Worm (Caenorhabditis elegans) whole organism, L4 larva: Measurements from ENCODE around the gene Y57E12AL.6.

ENCODE experiments used
- Y105C5A.15 ChIP-seq: fragments of 200-800 bp; sonication (Bioruptor generic); IDR thresholded peaks from 2 replicates; pipeline ENCODE4 v1.3.6; 2022; ENCODE audit warnings: missing genetic modification characterization, missing compliant biosample characterization
- ZK337.2 ChIP-seq: fragments of 200-800 bp; sonication (Bioruptor generic); IDR thresholded peaks from 2 replicates; pipeline ENCODE4 v1.3.6; 2022; ENCODE audit warnings: missing genetic modification reagents, missing genetic modification characterization, missing compliant biosample characterization
- ZK546.5 ChIP-seq, 2 experiments: sonication (generic microtip); optimal IDR thresholded peaks; 2 replicates each; lab custom pipeline; 2017; ENCODE audit warnings: missing biosample characterization in 2 of 2, missing genetic modification characterization in 2 of 2
- ceh-20 ChIP-seq: fragments of 200-800 bp; sonication (Bioruptor generic); IDR thresholded peaks from 2 replicates; pipeline ENCODE4 v1.3.6; 2022; ENCODE audit warnings: missing genetic modification reagents, missing genetic modification characterization, missing compliant biosample characterization
- ceh-28 ChIP-seq: fragments of 150-350 bp; optimal IDR thresholded peaks from 2 replicates; lab custom pipeline; 2014; ENCODE audit warnings: missing biosample characterization, missing genetic modification reagents, missing genetic modification characterization
- ceh-44 ChIP-seq: fragments of 200-800 bp; sonication (Bioruptor generic); IDR thresholded peaks from 2 replicates; pipeline ENCODE4 v1.3.6; 2022; ENCODE audit warnings: missing genetic modification reagents, missing genetic modification characterization, missing compliant biosample characterization
- daf-16 ChIP-seq, 3 experiments: sonication (generic microtip); optimal IDR thresholded peaks; 2 replicates each; lab custom pipeline; 2016 to 2017; ENCODE audit warnings: missing genetic modification characterization in 3 of 3, missing genetic modification reagents in 3 of 3, mild to moderate bottlenecking in 2 of 3, missing compliant biosample characterization in 2 of 3, missing biosample characterization in 1 of 3, moderate library complexity in 1 of 3
- duxl-1 ChIP-seq: sonication (generic microtip); optimal IDR thresholded peaks from 2 replicates; lab custom pipeline; 2016; ENCODE audit warnings: mild to moderate bottlenecking, missing genetic modification characterization, moderate library complexity, missing compliant biosample characterization; ENCODE audit not compliant: poor library complexity
- dve-1 ChIP-seq: sonication (generic microtip); optimal IDR thresholded peaks from 2 replicates; lab custom pipeline; 2017; ENCODE audit warnings: antibody characterized with exemption, mild to moderate bottlenecking, missing genetic modification characterization, missing compliant biosample characterization; ENCODE audit not compliant: insufficient read depth
- fkh-10 ChIP-seq: fragments of 150-350 bp; optimal IDR thresholded peaks from 2 replicates; lab custom pipeline; 2014; ENCODE audit warnings: missing biosample characterization, missing genetic modification reagents, missing genetic modification characterization
- hlh-11 ChIP-seq: fragments of 200-800 bp; sonication (Bioruptor generic); optimal IDR thresholded peaks from 2 replicates; lab custom pipeline; 2018; ENCODE audit warnings: mild to moderate bottlenecking, missing genetic modification characterization, missing compliant biosample characterization
- hmg-1.1 ChIP-seq: fragments of 200-800 bp; sonication (Bioruptor generic); IDR thresholded peaks from 2 replicates; pipeline ENCODE4 v1.3.6; 2022; ENCODE audit warnings: missing genetic modification reagents, missing genetic modification characterization, missing compliant biosample characterization
- lin-15B ChIP-seq: fragments of 150-350 bp; sonication (generic microtip); optimal IDR thresholded peaks from 3 replicates; lab custom pipeline; 2014; ENCODE audit warnings: missing biosample characterization, missing genetic modification characterization
- lin-39 ChIP-seq: fragments of 150-350 bp; optimal IDR thresholded peaks from 2 replicates; lab custom pipeline; 2014; ENCODE audit warnings: missing biosample characterization, missing genetic modification reagents, missing genetic modification characterization
- lsy-2 ChIP-seq, 2 experiments: fragments of 150-350 bp in 1 of 2; sonication (generic microtip) in 1 of 2; optimal IDR thresholded peaks; 2 replicates each; lab custom pipeline; 2014 to 2017; ENCODE audit warnings: missing biosample characterization in 2 of 2, missing genetic modification characterization in 2 of 2
- madf-5 ChIP-seq, 2 experiments: fragments of 200-800 bp; sonication (Bioruptor generic); IDR thresholded peaks; 2 replicates each; pipeline ENCODE4 v1.3.6; 2022; ENCODE audit warnings: missing compliant biosample characterization in 2 of 2, missing genetic modification characterization in 2 of 2
- nhr-102 ChIP-seq: sonication (generic microtip); optimal IDR thresholded peaks from 2 replicates; lab custom pipeline; 2016; ENCODE audit warnings: mild to moderate bottlenecking, missing genetic modification characterization, moderate library complexity, missing compliant biosample characterization
- nhr-28 ChIP-seq: fragments of 150-350 bp; optimal IDR thresholded peaks from 2 replicates; lab custom pipeline; 2014; ENCODE audit warnings: missing biosample characterization, missing genetic modification characterization
- nhr-42 ChIP-seq: fragments of 200-800 bp; sonication (Bioruptor generic); IDR thresholded peaks from 2 replicates; pipeline ENCODE4 v1.3.6; 2022; ENCODE audit warnings: missing genetic modification characterization, missing compliant biosample characterization
- nhr-48 ChIP-seq: sonication (generic microtip); optimal IDR thresholded peaks from 2 replicates; lab custom pipeline; 2016; ENCODE audit warnings: mild to moderate bottlenecking, missing genetic modification characterization, missing compliant biosample characterization
- pha-4 ChIP-seq, 2 experiments: fragments of 150-350 bp in 1 of 2; fragments of 200-800 bp in 1 of 2; sonication (Bioruptor generic) in 1 of 2; IDR thresholded peaks in 1 of 2; optimal IDR thresholded peaks in 1 of 2; 2 replicates each; pipeline versions ENCODE4 v1.3.6 to Lab custom; 2014 to 2022; ENCODE audit warnings: missing genetic modification characterization in 2 of 2, missing genetic modification reagents in 2 of 2, missing biosample characterization in 1 of 2, missing compliant biosample characterization in 1 of 2
- php-3 ChIP-seq: fragments of 200-800 bp; sonication (Bioruptor generic); IDR thresholded peaks from 2 replicates; pipeline ENCODE4 v1.3.6; 2022; ENCODE audit warnings: missing genetic modification reagents, missing genetic modification characterization, missing compliant biosample characterization
- set-16 ChIP-seq: fragments of 200-800 bp; sonication (Bioruptor generic); IDR thresholded peaks from 2 replicates; pipeline ENCODE4 v1.3.6; 2022; ENCODE audit warnings: missing genetic modification reagents, missing genetic modification characterization, missing compliant biosample characterization
- skn-1 ChIP-seq: fragments of 150-350 bp; optimal IDR thresholded peaks from 2 replicates; lab custom pipeline; 2014; ENCODE audit warnings: missing biosample characterization, missing genetic modification characterization
- spr-3 ChIP-seq: fragments of 200-800 bp; sonication (Bioruptor generic); optimal IDR thresholded peaks from 2 replicates; lab custom pipeline; 2018; ENCODE audit warnings: mild to moderate bottlenecking, missing genetic modification characterization, missing compliant biosample characterization
- tag-97 ChIP-seq: fragments of 200-800 bp; sonication (Bioruptor generic); IDR thresholded peaks from 2 replicates; pipeline ENCODE4 v1.3.6; 2022; ENCODE audit warnings: missing genetic modification characterization, missing compliant biosample characterization
- unc-39 ChIP-seq: sonication (generic microtip); optimal IDR thresholded peaks from 2 replicates; lab custom pipeline; 2017; ENCODE audit warnings: missing biosample characterization, missing genetic modification characterization
- unc-62 ChIP-seq, 3 experiments: fragments of 150-350 bp in 1 of 3; sonication (generic microtip); optimal IDR thresholded peaks in 2 of 3; peaks in 1 of 3; 1 replicate in 1 of 3; 2 replicates in 2 of 3; lab custom pipeline; 2014 to 2017; ENCODE audit warnings: missing biosample characterization in 3 of 3, missing genetic modification characterization in 3 of 3, missing genetic modification reagents in 3 of 3, missing genotype in 1 of 3
- ztf-7 ChIP-seq: fragments of 150-350 bp; optimal IDR thresholded peaks from 2 replicates; lab custom pipeline; 2014; ENCODE audit warnings: missing biosample characterization, missing genetic modification characterization

The Y57E12AL.6 gene

DNA sequence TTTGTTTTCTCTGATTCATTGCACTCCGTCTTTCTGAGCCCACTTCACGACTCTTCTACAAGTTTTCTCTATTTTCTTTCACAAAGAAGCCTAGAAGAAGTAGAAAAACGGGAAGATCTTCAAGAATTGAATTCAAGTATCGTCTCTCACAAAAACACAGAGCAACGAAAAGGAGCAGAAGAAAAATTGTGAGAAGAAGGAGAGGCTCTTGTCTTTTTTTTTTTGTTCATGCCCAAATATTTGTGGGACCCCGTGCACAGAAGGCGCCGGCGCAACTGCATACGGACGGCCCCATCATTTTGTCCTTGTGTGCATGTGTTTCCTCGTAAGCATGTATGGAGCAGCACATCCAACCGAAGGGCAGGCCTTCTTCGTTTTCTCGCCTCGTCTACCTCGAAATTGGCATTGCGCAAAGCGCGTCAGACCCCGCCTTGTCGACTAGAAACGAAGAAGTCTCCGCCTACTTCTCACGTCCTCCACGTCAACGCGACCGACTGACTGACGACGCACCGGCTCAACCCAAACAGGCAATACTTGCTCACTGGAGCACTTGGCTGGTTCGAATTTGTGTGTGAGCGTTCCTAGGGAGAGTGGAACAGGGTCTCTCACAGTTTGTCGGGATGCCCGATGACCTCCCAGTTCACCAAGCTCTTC is 46.4 kb upstream of the Y57E12AL.6 start:
- TF ChIP-seq lin-15B (tag; lab: Kevin White, UChicago) (no peak), ceh-28 (tag; lab: Kevin White, UChicago) (no peak), set-16 (GFP tag; lab: Robert Waterston, UW) (peak; percentile 52; the same call in 1 of the 2 replicates), fkh-10 (GFP tag; lab: Kevin White, UChicago) (peak; percentile 59)
- TF ChIP-seq, all 104 proteins: peak for 2

DNA sequence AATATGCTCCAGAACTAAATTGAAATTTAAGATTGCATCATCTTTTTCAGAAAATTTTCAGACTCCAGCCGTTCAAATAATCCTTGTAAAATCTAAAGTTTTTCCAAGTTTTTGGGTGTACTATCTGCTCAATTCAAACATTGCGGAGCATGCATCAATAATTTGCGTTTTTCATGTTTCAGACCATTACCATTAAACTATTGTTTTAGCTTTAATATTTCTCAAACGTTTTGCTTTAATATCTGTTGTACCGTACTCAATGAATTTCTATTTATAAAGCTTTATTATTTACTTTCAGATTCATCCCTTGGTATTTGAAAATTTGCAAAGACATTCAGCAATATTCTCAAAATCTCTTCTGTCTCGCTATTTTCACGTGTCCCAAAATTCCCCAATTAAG is 43.0 kb upstream of the Y57E12AL.6 start, which contains the start of gene odr-2:
Gene odr-2 (plus strand): TSS at position 301 of the 400 bp plus-strand sequence.
- no peak for TF ChIP-seq unc-39 (tag; lab: Kevin White, UChicago)
- no peak for TF ChIP-seq ztf-7 (tag; lab: Kevin White, UChicago)

DNA sequence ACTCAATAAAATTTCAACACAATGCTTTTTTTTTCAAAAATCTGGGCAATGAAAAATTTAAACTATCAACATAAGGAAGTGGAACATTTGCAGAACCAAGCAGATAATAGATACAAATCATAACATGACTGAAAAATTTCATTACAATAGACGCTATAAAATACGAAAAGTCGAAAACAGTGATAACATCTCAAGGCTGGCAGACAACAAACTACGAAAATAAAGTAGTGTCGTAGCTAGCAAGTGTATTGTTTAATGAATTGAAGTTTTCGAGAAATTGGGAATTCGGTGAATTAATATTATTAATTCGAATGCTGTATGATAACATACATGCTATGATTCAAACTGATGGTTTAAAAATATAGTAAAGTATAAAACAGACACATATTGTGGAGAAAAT is 36.5 kb upstream of the Y57E12AL.6 start:
- peak in 1 of 2 experiments; percentile 39 for TF ChIP-seq unc-62 (GFP tag; optimal IDR thresholded peaks at IDR 0.05 in 1 of 2; lab: Kevin White, UChicago)
- no peak for TF ChIP-seq unc-62 (tag; optimal IDR thresholded peaks at IDR 0.05; lab: Kevin White, UChicago)
- no peak for TF ChIP-seq nhr-102 (tag; lab: Kevin White, UChicago)
- TF ChIP-seq spr-3 (GFP tag; lab: Kevin White, UChicago) = no peak
- TF ChIP-seq nhr-28 (tag; lab: Kevin White, UChicago) = peak; percentile 92
- no peak for TF ChIP-seq nhr-42 (GFP tag; lab: Robert Waterston, UW)
- no peak for TF ChIP-seq duxl-1
- TF ChIP-seq ZK337.2 (GFP tag; lab: Robert Waterston, UW) = no peak
- TF ChIP-seq lin-39 (tag; lab: Kevin White, UChicago) = no peak
- no peak for TF ChIP-seq fkh-10 (GFP tag; lab: Kevin White, UChicago)

DNA sequence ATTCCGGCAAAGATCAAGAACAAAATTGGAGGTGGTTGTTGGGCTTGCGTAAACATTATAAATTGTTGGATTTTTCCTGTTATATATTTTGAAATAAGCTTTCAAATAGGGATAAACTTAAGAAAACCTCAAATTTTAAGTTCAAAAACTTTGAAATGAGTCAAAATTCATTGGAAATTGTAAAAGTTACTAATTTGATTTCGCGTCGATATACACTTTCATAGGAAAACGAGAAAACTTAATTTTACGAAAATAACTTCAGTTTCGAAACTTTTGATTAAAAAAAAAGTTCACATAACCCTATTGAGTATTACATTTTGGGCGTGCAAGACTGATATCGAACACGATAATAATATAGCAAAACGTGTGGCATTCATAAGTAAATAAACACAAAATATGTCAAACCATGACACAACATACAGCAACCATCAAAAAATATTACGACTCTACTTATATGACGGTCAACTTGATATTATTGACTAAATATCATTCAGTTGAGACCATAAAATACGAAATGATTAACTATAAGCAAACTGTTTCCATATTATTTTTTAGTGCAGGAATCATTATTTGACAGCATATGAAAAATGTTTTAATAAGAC is 36.0 kb upstream of the Y57E12AL.6 start:
- no peak for TF ChIP-seq madf-5 (GFP tag; IDR thresholded peaks at IDR 0.05; lab: Robert Waterston, UW)
- TF ChIP-seq ZK546.5 (tag; optimal IDR thresholded peaks at IDR 0.05; lab: Kevin White, UChicago) = no peak
- TF ChIP-seq tag-97 (GFP tag; lab: Robert Waterston, UW) = no peak
- no peak for TF ChIP-seq ceh-44 (GFP tag; lab: Robert Waterston, UW)
- TF ChIP-seq hmg-1.1 (GFP tag; lab: Robert Waterston, UW) = no peak
- TF ChIP-seq php-3 (GFP tag; lab: Robert Waterston, UW) = 0 out of 2 replicates have a peak, but pooled peaks have one; percentile 21
- no peak for TF ChIP-seq hlh-11 (tag; lab: Kevin White, UChicago)
- TF ChIP-seq dve-1 (tag; lab: Kevin White, UChicago) = peak; percentile 24
- TF ChIP-seq lsy-2 (tag; optimal IDR thresholded peaks at IDR 0.05; lab: Kevin White, UChicago) = no peak
- no peak for TF ChIP-seq Y105C5A.15 (GFP tag; lab: Robert Waterston, UW)
- TF ChIP-seq skn-1 (tag; lab: Kevin White, UChicago) = no peak
- no peak for TF ChIP-seq pha-4 (GFP tag; IDR thresholded peaks at IDR 0.05; lab: Robert Waterston, UW)
- TF ChIP-seq pha-4 (tag; optimal IDR thresholded peaks at IDR 0.05; lab: Kevin White, UChicago) = peak; percentile 3
- peak; percentile 64 for TF ChIP-seq nhr-28 (tag; lab: Kevin White, UChicago)
- no peak for TF ChIP-seq ceh-20
- no peak for TF ChIP-seq nhr-48 (tag; lab: Kevin White, UChicago)
- no peak for TF ChIP-seq daf-16 (GFP tag; optimal IDR thresholded peaks at IDR 0.05; lab: Kevin White, UChicago)
- peak; percentile 88 for TF ChIP-seq daf-16 (tag; optimal IDR thresholded peaks at IDR 0.05; lab: Kevin White, UChicago)
- no peak for TF ChIP-seq spr-3 (GFP tag; lab: Kevin White, UChicago)
- TF ChIP-seq lin-39 (tag; lab: Kevin White, UChicago) = no peak
